Worm (Caenorhabditis elegans) whole organism, late embryonic: ENCODE measurements around the gene str-160.

ENCODE experiments used
- ceh-34 ChIP-seq: sonication (generic microtip); optimal IDR thresholded peaks from 2 replicates; lab custom pipeline; 2016; ENCODE audit warnings: mild to moderate bottlenecking, missing genetic modification characterization, missing compliant biosample characterization
- hlh-30 ChIP-seq: sonication (generic microtip); optimal IDR thresholded peaks from 2 replicates; lab custom pipeline; 2017; ENCODE audit warnings: antibody characterized with exemption, missing genetic modification characterization, missing compliant biosample characterization; ENCODE audit not compliant: insufficient read depth

DNA sequence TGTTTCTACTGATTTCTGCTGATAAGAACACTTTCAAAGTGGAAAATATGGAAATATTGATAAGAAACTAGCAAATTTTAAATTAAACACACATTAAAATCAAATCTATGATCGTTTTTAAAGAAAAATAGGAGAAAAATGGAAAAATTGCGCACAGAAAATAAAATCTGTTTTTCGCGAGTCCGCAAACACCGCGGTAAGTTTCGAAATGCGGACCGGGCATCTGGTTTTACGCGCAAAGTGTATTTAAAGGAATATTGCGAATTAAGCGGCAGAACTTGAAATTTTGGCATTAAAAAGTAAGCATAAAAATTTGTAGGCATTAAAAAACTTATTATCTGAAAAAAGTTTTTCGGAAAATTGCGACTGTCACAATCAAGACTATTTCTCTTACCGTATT is 38.5 kb downstream of the str-160 start:
- TF ChIP-seq hlh-30 (tag; lab: Kevin White, UChicago) (no peak), ceh-34 (tag; lab: Kevin White, UChicago) (no peak)
